Worm (Caenorhabditis elegans): ENCODE measurements around the gene W06H8.2.

Gene W06H8.2

ce11 chrV:6228400-6228895 is 21.9 kb downstream of the W06H8.2 start:
- TF ChIP-seq nhr-28 (tag; optimal IDR thresholded peaks at IDR 0.05) (no peak), eor-1 (tag; optimal IDR thresholded peaks at IDR 0.05) (no peak), fos-1 (tag; optimal IDR thresholded peaks at IDR 0.05) (no peak), egl-27 (tag; optimal IDR thresholded peaks at IDR 0.05) (no peak), aly-2 (tag; optimal IDR thresholded peaks at IDR 0.05) (no peak), egl-5 (tag; optimal IDR thresholded peaks at IDR 0.05) (no peak), lin-39 (tag; optimal IDR thresholded peaks at IDR 0.05) (peak; percentile 18), fkh-2 (tag; optimal IDR thresholded peaks at IDR 0.05) (no peak), nhr-25 (tag; optimal IDR thresholded peaks at IDR 0.05) (peak; percentile 70), skn-1 (tag; optimal IDR thresholded peaks at IDR 0.05) (no peak), lsy-12 (tag; optimal IDR thresholded peaks at IDR 0.05) (no peak), zag-1 (tag; optimal IDR thresholded peaks at IDR 0.05) (no peak), ama-1 (optimal IDR thresholded peaks at IDR 0.05) (peak; percentile 94), nfya-1 (tag; optimal IDR thresholded peaks at IDR 0.05; ENCODE audit: insufficient read depth) (peak; percentile 72), lin-15B (tag; optimal IDR thresholded peaks at IDR 0.05) (no peak), unc-39 (tag; optimal IDR thresholded peaks at IDR 0.05) (no peak), nhr-237 (tag; optimal IDR thresholded peaks at IDR 0.05) (no peak), nhr-23 (tag; optimal IDR thresholded peaks at IDR 0.05) (peak; percentile 70), elt-3 (tag; optimal IDR thresholded peaks at IDR 0.05) (no peak), tbx-2 (tag; optimal IDR thresholded peaks at IDR 0.05) (peak; percentile 31), mdl-1 (tag; optimal IDR thresholded peaks at IDR 0.05) (no peak), jun-1 (tag; optimal IDR thresholded peaks at IDR 0.05) (no peak), pqm-1 (tag; optimal IDR thresholded peaks at IDR 0.05) (no peak), ceh-9 (tag; optimal IDR thresholded peaks at IDR 0.05) (no peak), ztf-11 (tag; optimal IDR thresholded peaks at IDR 0.05) (no peak), ceh-82 (tag; optimal IDR thresholded peaks at IDR 0.05) (no peak), daf-12 (tag; optimal IDR thresholded peaks at IDR 0.05) (no peak), nhr-12 (tag; optimal IDR thresholded peaks at IDR 0.05) (no peak), ZK546.5 (tag; optimal IDR thresholded peaks at IDR 0.05) (no peak), snpc-4 (tag; optimal IDR thresholded peaks at IDR 0.05) (no peak), nhr-67 (tag; optimal IDR thresholded peaks at IDR 0.05) (no peak), nhr-76 (tag; optimal IDR thresholded peaks at IDR 0.05) (no peak), sea-2 (GFP tag; optimal IDR thresholded peaks at IDR 0.05) (no peak), unc-62 (GFP tag; optimal IDR thresholded peaks at IDR 0.05) (peak; percentile 52), hmg-11 (tag; optimal IDR thresholded peaks at IDR 0.05) (no peak), pha-4 (tag; optimal IDR thresholded peaks at IDR 0.05) (peak; percentile 86), ceh-28 (tag; optimal IDR thresholded peaks at IDR 0.05) (peak; percentile 23), nhr-77 (tag; optimal IDR thresholded peaks at IDR 0.05) (no peak), elt-1 (tag; optimal IDR thresholded peaks at IDR 0.05) (no peak), mml-1 (tag; optimal IDR thresholded peaks at IDR 0.05) (no peak), nhr-43 (tag; optimal IDR thresholded peaks at IDR 0.05; ENCODE audit: poor library complexity, severe bottlenecking) (peak; percentile 61), ceh-16 (tag; optimal IDR thresholded peaks at IDR 0.05) (no peak), ztf-4 (tag; optimal IDR thresholded peaks at IDR 0.05) (no peak), elt-2 (tag; optimal IDR thresholded peaks at IDR 0.05) (peak; percentile 19), nhr-11 (tag; optimal IDR thresholded peaks at IDR 0.05) (no peak), R02D3.7 (tag; optimal IDR thresholded peaks at IDR 0.05) (no peak), fkh-10 (GFP tag; optimal IDR thresholded peaks at IDR 0.05) (no peak)
